Fruit fly (Drosophila melanogaster) whole organism, embryonic: ENCODE measurements around the gene CG13659.
A peak's percentile ranks its signal among the peaks of the same experiment; 100 is the strongest.

Experiments used
- Atf6 ChIP-seq: fragments of 200-800 bp; sonication (Bioruptor generic); IDR thresholded peaks from 2 replicates; pipeline ENCODE4 v1.3.6; 2022; ENCODE audit warnings: missing biosample characterization, missing genetic modification characterization
- C15 ChIP-seq: fragments of 200-800 bp; sonication (Bioruptor generic); IDR thresholded peaks from 3 replicates; pipeline ENCODE4 v1.3.6; 2022; ENCODE audit warnings: missing biosample characterization, missing genetic modification characterization
- CG10654 ChIP-seq: fragments of 200-800 bp; sonication (Bioruptor generic); optimal IDR thresholded peaks from 2 replicates; lab custom pipeline; 2016; ENCODE audit warnings: missing biosample characterization, missing genetic modification characterization
- CG10979 ChIP-seq: fragments of 200-800 bp; sonication (Bioruptor generic); optimal IDR thresholded peaks from 2 replicates; lab custom pipeline; 2018; ENCODE audit warnings: missing biosample characterization, mild to moderate bottlenecking, missing genetic modification characterization, moderate library complexity
- CG11398 ChIP-seq: fragments of 200-800 bp; sonication (Bioruptor generic); optimal IDR thresholded peaks from 2 replicates; lab custom pipeline; 2016; ENCODE audit warnings: missing biosample characterization, missing genetic modification characterization
- CG11504 ChIP-seq: fragments of 200-800 bp; sonication (Bioruptor generic); optimal IDR thresholded peaks from 3 replicates; lab custom pipeline; 2019; ENCODE audit warnings: missing biosample characterization, mild to moderate bottlenecking, missing genetic modification characterization, moderate library complexity
- CG11695 ChIP-seq: fragments of 200-800 bp; sonication (Bioruptor generic); IDR thresholded peaks from 3 replicates; pipeline ENCODE4 v1.3.6; 2022; ENCODE audit warnings: missing biosample characterization, missing genetic modification characterization
- CG12299 ChIP-seq: fragments of 200-800 bp; sonication (Bioruptor generic); optimal IDR thresholded peaks from 2 replicates; lab custom pipeline; 2018; ENCODE audit warnings: missing biosample characterization, mild to moderate bottlenecking, missing genetic modification characterization
- CG13894 ChIP-seq: fragments of 200-800 bp; sonication (Bioruptor generic); optimal IDR thresholded peaks from 3 replicates; lab custom pipeline; 2018; ENCODE audit warnings: missing biosample characterization, mild to moderate bottlenecking, missing genetic modification characterization, moderate library complexity
- CG14014 ChIP-seq: fragments of 200-800 bp; sonication (Bioruptor generic); IDR thresholded peaks from 2 replicates; pipeline ENCODE4 v1.3.6; 2022; ENCODE audit warnings: missing biosample characterization, missing genetic modification characterization
- CG15073 ChIP-seq: fragments of 200-800 bp; sonication (Bioruptor generic); optimal IDR thresholded peaks from 2 replicates; lab custom pipeline; 2016; ENCODE audit warnings: missing biosample characterization, missing genetic modification characterization
- CG17186 ChIP-seq: fragments of 200-800 bp; sonication (Bioruptor generic); optimal IDR thresholded peaks from 3 replicates; lab custom pipeline; 2017; ENCODE audit warnings: missing biosample characterization, missing genetic modification reagents, missing genetic modification characterization
- CG2889 ChIP-seq: fragments of 200-800 bp; sonication (Bioruptor generic); IDR thresholded peaks from 3 replicates; pipeline ENCODE4 v1.3.6; 2022; ENCODE audit warnings: missing biosample characterization, missing genetic modification characterization
- CG3065 ChIP-seq: fragments of 200-800 bp; sonication (Bioruptor generic); optimal IDR thresholded peaks from 2 replicates; lab custom pipeline; 2016; ENCODE audit warnings: missing biosample characterization, missing genetic modification characterization
- CG32767 ChIP-seq: fragments of 200-800 bp; sonication (Bioruptor generic); IDR thresholded peaks from 2 replicates; pipeline ENCODE4 v1.3.6; 2022; ENCODE audit warnings: missing biosample characterization, missing genetic modification characterization
- CG34422 ChIP-seq: fragments of 200-800 bp; sonication (Bioruptor generic); IDR thresholded peaks from 3 replicates; pipeline ENCODE4 v1.3.6; 2022; ENCODE audit warnings: missing biosample characterization, missing genetic modification characterization
- CG3838 ChIP-seq: fragments of 200-800 bp; sonication (Bioruptor generic); optimal IDR thresholded peaks from 3 replicates; lab custom pipeline; 2016; ENCODE audit warnings: missing biosample characterization, missing genetic modification characterization
- CG6175 ChIP-seq: fragments of 200-800 bp; sonication (Bioruptor generic); IDR thresholded peaks from 3 replicates; pipeline ENCODE4 v1.3.6; 2022; ENCODE audit warnings: missing biosample characterization, missing genetic modification characterization
- CG6272 ChIP-seq: fragments of 200-800 bp; sonication (Bioruptor generic); IDR thresholded peaks from 2 replicates; pipeline ENCODE4 v1.3.6; 2022; ENCODE audit warnings: missing biosample characterization, missing genetic modification characterization
- CG7271 ChIP-seq: fragments of 200-800 bp; sonication (Bioruptor generic); optimal IDR thresholded peaks from 2 replicates; lab custom pipeline; 2018; ENCODE audit warnings: missing biosample characterization, mild to moderate bottlenecking, missing genetic modification characterization, moderate library complexity
- CG9437 ChIP-seq: fragments of 200-800 bp; sonication (Bioruptor generic); optimal IDR thresholded peaks from 2 replicates; lab custom pipeline; 2018; ENCODE audit warnings: missing biosample characterization, mild to moderate bottlenecking, missing genetic modification characterization
- CkIIα-i1 ChIP-seq: fragments of 200-800 bp; sonication (Bioruptor generic); IDR thresholded peaks from 2 replicates; pipeline ENCODE4 v1.3.6; 2022; ENCODE audit warnings: missing biosample characterization, missing genetic modification characterization
- D19A ChIP-seq: fragments of 200-800 bp; optimal IDR thresholded peaks from 3 replicates; lab custom pipeline; 2019; ENCODE audit warnings: missing biosample characterization, mild to moderate bottlenecking, missing genetic modification characterization, moderate library complexity
- D19B ChIP-seq: fragments of 200-800 bp; sonication (Bioruptor generic); optimal IDR thresholded peaks from 2 replicates; lab custom pipeline; 2017; ENCODE audit warnings: missing biosample characterization, mild to moderate bottlenecking, missing genetic modification characterization
- Fer1 ChIP-seq: fragments of 200-800 bp; sonication (Bioruptor generic); optimal IDR thresholded peaks from 2 replicates; lab custom pipeline; 2017; ENCODE audit warnings: missing biosample characterization, mild to moderate bottlenecking, missing genetic modification characterization
- GATAe ChIP-seq: fragments of 200-800 bp; sonication (Bioruptor generic); conservative IDR thresholded peaks from 2 replicates; pipeline ENCODE4 v1.3.6; 2022; ENCODE audit warnings: missing biosample characterization, missing genetic modification characterization
- H15 ChIP-seq: fragments of 200-800 bp; sonication (Bioruptor generic); IDR thresholded peaks from 3 replicates; pipeline ENCODE4 v1.3.6; 2022; ENCODE audit warnings: missing biosample characterization, missing genetic modification characterization
- HLH3B ChIP-seq: fragments of 200-800 bp; sonication (Bioruptor generic); IDR thresholded peaks from 2 replicates; pipeline ENCODE4 v1.3.6; 2022; ENCODE audit warnings: missing biosample characterization, missing genetic modification characterization
- Hmx ChIP-seq: fragments of 200-800 bp; sonication (Bioruptor generic); optimal IDR thresholded peaks from 2 replicates; lab custom pipeline; 2016; ENCODE audit warnings: missing biosample characterization, missing genetic modification characterization
- NfI ChIP-seq: fragments of 200-800 bp; sonication (Bioruptor generic); optimal IDR thresholded peaks from 3 replicates; lab custom pipeline; 2018; ENCODE audit warnings: missing biosample characterization, mild to moderate bottlenecking, missing genetic modification characterization, moderate library complexity
- Pdp1 ChIP-seq, 2 experiments: fragments of 200-800 bp; sonication (Bioruptor generic); optimal IDR thresholded peaks; 3 replicates each; lab custom pipeline; 2016; ENCODE audit warnings: missing biosample characterization in 2 of 2, missing genetic modification characterization in 2 of 2, mild to moderate bottlenecking in 1 of 2, moderate library complexity in 1 of 2
- Poxn ChIP-seq: fragments of 200-800 bp; sonication (Bioruptor generic); IDR thresholded peaks from 2 replicates; pipeline ENCODE4 v1.3.6; 2022; ENCODE audit warnings: missing biosample characterization, missing genetic modification characterization
- Sox102F ChIP-seq: fragments of 200-800 bp; sonication (Bioruptor generic); optimal IDR thresholded peaks from 2 replicates; lab custom pipeline; 2018; ENCODE audit warnings: missing biosample characterization, mild to moderate bottlenecking, missing genetic modification characterization, moderate library complexity
- Stat92E ChIP-seq, 3 experiments: fragments of >200 bp in 2 of 3; fragments of 200-800 bp in 1 of 3; sonication (Bioruptor generic) in 1 of 3; optimal IDR thresholded peaks; 2 replicates each; lab custom pipeline; 2017 to 2019; ENCODE audit warnings: missing biosample characterization in 3 of 3, missing genetic modification characterization in 3 of 3, mild to moderate bottlenecking in 1 of 3, moderate library complexity in 1 of 3
- Usf ChIP-seq: fragments of 200-800 bp; sonication (Bioruptor generic); optimal IDR thresholded peaks from 2 replicates; lab custom pipeline; 2017; ENCODE audit warnings: missing genotype, missing biosample characterization, missing genetic modification characterization
- ab ChIP-seq: fragments of 200-800 bp; sonication (Bioruptor generic); optimal IDR thresholded peaks from 2 replicates; lab custom pipeline; 2016; ENCODE audit warnings: missing biosample characterization, missing genetic modification characterization
- br ChIP-seq: fragments of >200 bp; optimal IDR thresholded peaks from 2 replicates; lab custom pipeline; 2017
- cad ChIP-seq: fragments of >200 bp; optimal IDR thresholded peaks from 2 replicates; lab custom pipeline; 2017; ENCODE audit warnings: missing biosample characterization, missing genetic modification characterization
- caup ChIP-seq: fragments of 200-800 bp; sonication (Bioruptor generic); optimal IDR thresholded peaks from 3 replicates; lab custom pipeline; 2017; ENCODE audit warnings: missing biosample characterization, mild to moderate bottlenecking, missing genetic modification characterization, moderate library complexity; ENCODE audit not compliant: severe bottlenecking
- crol ChIP-seq: fragments of 200-800 bp; sonication (Bioruptor generic); IDR thresholded peaks from 2 replicates; pipeline ENCODE4 v1.3.6; 2022; ENCODE audit warnings: missing biosample characterization, missing genetic modification characterization
- exex ChIP-seq: fragments of 200-800 bp; sonication (Bioruptor generic); optimal IDR thresholded peaks from 4 replicates; lab custom pipeline; 2018; ENCODE audit warnings: missing biosample characterization, mild to moderate bottlenecking, missing genetic modification characterization, moderate library complexity
- fd3F ChIP-seq: fragments of 200-800 bp; sonication (Bioruptor generic); optimal IDR thresholded peaks from 2 replicates; lab custom pipeline; 2018; ENCODE audit warnings: missing biosample characterization, mild to moderate bottlenecking, missing genetic modification characterization, moderate library complexity
- fru ChIP-seq: fragments of >200 bp; optimal IDR thresholded peaks from 2 replicates; lab custom pipeline; 2017
- gro ChIP-seq: fragments of 200-800 bp; sonication (Bioruptor generic); optimal IDR thresholded peaks from 2 replicates; lab custom pipeline; 2016; ENCODE audit warnings: missing biosample characterization, missing genetic modification characterization
- hbn ChIP-seq: fragments of 200-800 bp; sonication (Bioruptor generic); IDR thresholded peaks from 2 replicates; pipeline ENCODE4 v1.3.6; 2022; ENCODE audit warnings: missing biosample characterization, missing genetic modification characterization; ENCODE audit not compliant: partially characterized antibody
- hth ChIP-seq: fragments of >200 bp; optimal IDR thresholded peaks from 2 replicates; lab custom pipeline; 2017; ENCODE audit warnings: inconsistent platforms
- lab ChIP-seq: fragments of 200-800 bp; sonication (Bioruptor generic); optimal IDR thresholded peaks from 3 replicates; lab custom pipeline; 2017; ENCODE audit warnings: missing biosample characterization, missing genetic modification characterization, mild to moderate bottlenecking, moderate library complexity, missing genetic modification reagents
- lola ChIP-seq, 3 experiments: fragments of >200 bp in 2 of 3; fragments of 200-800 bp in 1 of 3; sonication (Bioruptor generic) in 1 of 3; optimal IDR thresholded peaks; 2 replicates each; lab custom pipeline; 2017 to 2019; ENCODE audit warnings: missing biosample characterization in 3 of 3, missing genetic modification characterization in 3 of 3, mild to moderate bottlenecking in 1 of 3, moderate library complexity in 1 of 3
- nom ChIP-seq: fragments of 200-800 bp; sonication (Bioruptor generic); optimal IDR thresholded peaks from 2 replicates; lab custom pipeline; 2017; ENCODE audit warnings: missing biosample characterization, missing genetic modification characterization, mild to moderate bottlenecking, moderate library complexity, missing genetic modification reagents
- psq ChIP-seq: fragments of 200-800 bp; sonication (Bioruptor generic); optimal IDR thresholded peaks from 2 replicates; lab custom pipeline; 2017; ENCODE audit warnings: missing biosample characterization, missing genetic modification characterization
- scrt ChIP-seq: fragments of 200-800 bp; sonication (Bioruptor generic); optimal IDR thresholded peaks from 2 replicates; lab custom pipeline; 2018; ENCODE audit warnings: missing biosample characterization, mild to moderate bottlenecking, missing genetic modification characterization, moderate library complexity
- seq ChIP-seq: fragments of 200-800 bp; sonication (Bioruptor generic); IDR thresholded peaks from 2 replicates; pipeline ENCODE4 v1.3.6; 2022; ENCODE audit warnings: missing biosample characterization, missing genetic modification characterization
- yki ChIP-seq: fragments of >200 bp; optimal IDR thresholded peaks from 3 replicates; lab custom pipeline; 2018

Gene CG13659

dm6 chr3R:25275276-25275675, 25.4 kb upstream of the CG13659 start (continued):
- TF ChIP-seq Poxn, result no peak
- TF ChIP-seq Stat92E (GFP tag; optimal IDR thresholded peaks at IDR 0.05; lab: Kevin White, UChicago), result no peak
- TF ChIP-seq CG10979 (tag; lab: Kevin White, UChicago), result no peak
- TF ChIP-seq CG11695 (GFP tag; lab: Robert Waterston, UW), result 0 out of 3 replicates have a peak, but pooled peaks have one; percentile 17
- TF ChIP-seq CG7271 (tag; lab: Kevin White, UChicago), result no peak
- TF ChIP-seq psq, result no peak
- TF ChIP-seq CG12299, result peak; percentile 36
- TF ChIP-seq D19B (GFP tag; lab: Kevin White, UChicago), result no peak
- no peak for TF ChIP-seq CG6175 (GFP tag; lab: Robert Waterston, UW)
- no peak for TF ChIP-seq hth (lab: Kevin White, UChicago)
- TF ChIP-seq seq (GFP tag; lab: Robert Waterston, UW), result no peak
- no peak for TF ChIP-seq Hmx (GFP tag; lab: Kevin White, UChicago)
- TF ChIP-seq yki (lab: Kevin White, UChicago), result no peak
- no peak for TF ChIP-seq nom (GFP tag; lab: Kevin White, UChicago)
- TF ChIP-seq NfI (GFP tag; lab: Kevin White, UChicago), result no peak
- TF ChIP-seq Atf6, result no peak; the same call in 1 of the 2 replicates
- no peak for TF ChIP-seq lola (GFP tag; optimal IDR thresholded peaks at IDR 0.05; lab: Kevin White, UChicago)
- no peak for TF ChIP-seq ab (GFP tag; lab: Kevin White, UChicago)
- TF ChIP-seq C15 (GFP tag; lab: Robert Waterston, UW), result no peak
- no peak for TF ChIP-seq CG6272 (GFP tag; lab: Robert Waterston, UW)
- 0 out of 2 replicates have a peak, but pooled peaks have one; percentile 9 for TF ChIP-seq GATAe
- no peak for TF ChIP-seq CG3838
- peak; percentile 55 for TF ChIP-seq scrt
- peak; percentile 65 for TF ChIP-seq caup (GFP tag; lab: Kevin White, UChicago)
- no peak for TF ChIP-seq CG34422 (GFP tag; lab: Robert Waterston, UW)
- no peak for TF ChIP-seq CG15073 (GFP tag; lab: Kevin White, UChicago)
- TF ChIP-seq lab (GFP tag; lab: Kevin White, UChicago), result peak; percentile 81
- TF ChIP-seq fd3F, result peak; percentile 50
- TF ChIP-seq gro, result no peak
- TF ChIP-seq CG13894, result peak; percentile 57
- no peak for TF ChIP-seq CG11504 (tag; lab: Kevin White, UChicago)
- no peak for TF ChIP-seq crol (GFP tag; lab: Robert Waterston, UW)
- no peak for TF ChIP-seq Usf (GFP tag; lab: Kevin White, UChicago)
- TF ChIP-seq HLH3B (GFP tag; lab: Robert Waterston, UW), result no peak
- no peak for TF ChIP-seq hbn (GFP tag; lab: Robert Waterston, UW)
- no peak for TF ChIP-seq cad (GFP tag; lab: Kevin White, UChicago)
- no peak for TF ChIP-seq CkIIα-i1
- no peak for TF ChIP-seq H15
- TF ChIP-seq Pdp1 (GFP tag; optimal IDR thresholded peaks at IDR 0.05; lab: Kevin White, UChicago), result no peak
- peak; percentile 78 for TF ChIP-seq exex
- TF ChIP-seq CG17186, result no peak
- TF ChIP-seq CG2889 (GFP tag; lab: Robert Waterston, UW), result no peak
- no peak for TF ChIP-seq CG9437 (GFP tag; lab: Kevin White, UChicago)
- peak; percentile 81 for TF ChIP-seq Fer1
- TF ChIP-seq D19A (tag; lab: Kevin White, UChicago), result no peak
- TF ChIP-seq CG32767 (GFP tag; lab: Robert Waterston, UW), result no peak
- TF ChIP-seq CG11398 (GFP tag; lab: Kevin White, UChicago), result no peak
- TF ChIP-seq Sox102F (GFP tag; lab: Kevin White, UChicago), result no peak
- TF ChIP-seq fru, result no peak
- no peak for TF ChIP-seq CG10654 (GFP tag; lab: Kevin White, UChicago)
- peak; percentile 37; the same call in 1 of the 2 replicates for TF ChIP-seq CG14014 (GFP tag; lab: Robert Waterston, UW)
- no peak for TF ChIP-seq br (lab: Kevin White, UChicago)
- no peak for TF ChIP-seq CG3065 (GFP tag; lab: Kevin White, UChicago)
